Worm (Caenorhabditis elegans) whole organism, L1 larva: Measurements from ENCODE around the gene phf-30.

Source experiments
- C04F5.9 ChIP-seq: sonication (generic microtip); optimal IDR thresholded peaks from 2 replicates; lab custom pipeline; 2016; ENCODE audit warnings: missing genetic modification characterization, missing compliant biosample characterization
- C16A3.4 ChIP-seq: fragments of 150-350 bp; optimal IDR thresholded peaks from 2 replicates; lab custom pipeline; 2014; ENCODE audit warnings: missing biosample characterization, missing genetic modification characterization
- C34B4.2 ChIP-seq: sonication (generic microtip); optimal IDR thresholded peaks from 2 replicates; lab custom pipeline; 2017; ENCODE audit warnings: mild to moderate bottlenecking, missing genetic modification characterization, missing compliant biosample characterization
- Y116A8C.19 ChIP-seq: sonication (generic microtip); optimal IDR thresholded peaks from 2 replicates; lab custom pipeline; 2016; ENCODE audit warnings: missing compliant biosample characterization, missing genetic modification characterization, borderline replicate concordance
- aha-1 ChIP-seq: fragments of 150-350 bp; optimal IDR thresholded peaks from 2 replicates; lab custom pipeline; 2014; ENCODE audit warnings: missing biosample characterization, missing genetic modification characterization
- alr-1 ChIP-seq: fragments of 200-800 bp; sonication (Bioruptor generic); optimal IDR thresholded peaks from 2 replicates; lab custom pipeline; 2018; ENCODE audit warnings: borderline replicate concordance, mild to moderate bottlenecking, missing genetic modification characterization, missing compliant biosample characterization
- aly-2 ChIP-seq: fragments of 150-350 bp; optimal IDR thresholded peaks from 2 replicates; lab custom pipeline; 2014; ENCODE audit warnings: missing biosample characterization, missing genetic modification characterization
- blmp-1 ChIP-seq: fragments of 150-350 bp; optimal IDR thresholded peaks from 2 replicates; lab custom pipeline; 2014; ENCODE audit warnings: missing biosample characterization, missing genetic modification characterization
- ceh-63 ChIP-seq: fragments of 200-800 bp; sonication (Bioruptor generic); optimal IDR thresholded peaks from 2 replicates; lab custom pipeline; 2018; ENCODE audit warnings: mild to moderate bottlenecking, missing genetic modification characterization, missing compliant biosample characterization
- ceh-8 ChIP-seq: fragments of 200-800 bp; sonication (Bioruptor generic); optimal IDR thresholded peaks from 2 replicates; lab custom pipeline; 2018; ENCODE audit warnings: mild to moderate bottlenecking, missing genetic modification characterization, moderate library complexity, missing compliant biosample characterization
- ceh-82 ChIP-seq, 3 experiments: fragments of 150-350 bp in 1 of 3; sonication (generic microtip) in 2 of 3; optimal IDR thresholded peaks; 2 replicates each; lab custom pipeline; 2014 to 2017; ENCODE audit warnings: missing biosample characterization in 3 of 3, missing genetic modification characterization in 3 of 3
- ceh-90 ChIP-seq: sonication (generic microtip); optimal IDR thresholded peaks from 2 replicates; lab custom pipeline; 2016; ENCODE audit warnings: missing genetic modification characterization, missing compliant biosample characterization
- ces-1 ChIP-seq: fragments of 150-350 bp; optimal IDR thresholded peaks from 2 replicates; lab custom pipeline; 2014; ENCODE audit warnings: missing biosample characterization, missing genetic modification reagents, missing genetic modification characterization
- dpl-1 ChIP-seq, 3 experiments: fragments of 150-350 bp in 2 of 3; sonication (generic microtip) in 1 of 3; optimal IDR thresholded peaks; 2 replicates each; lab custom pipeline; 2014 to 2017; ENCODE audit warnings: missing biosample characterization in 3 of 3, missing genetic modification characterization in 3 of 3, missing genetic modification reagents in 3 of 3
- efl-1 ChIP-seq, 4 experiments: fragments of 150-350 bp; optimal IDR thresholded peaks in 3 of 4; peaks in 1 of 4; 1 replicate in 1 of 4; 2 replicates in 3 of 4; lab custom pipeline; 2014; ENCODE audit warnings: missing biosample characterization in 2 of 4, missing genetic modification characterization in 2 of 4, missing genetic modification reagents in 2 of 4
- elt-2 ChIP-seq: sonication (generic microtip); optimal IDR thresholded peaks from 2 replicates; lab custom pipeline; 2016; ENCODE audit warnings: missing genetic modification characterization, mild to moderate bottlenecking, inconsistent platforms, missing compliant biosample characterization, missing genetic modification reagents
- elt-3 ChIP-seq, 6 experiments: fragments of 150-350 bp in 1 of 6; sonication (generic microtip); optimal IDR thresholded peaks; 2 replicates each; lab custom pipeline; 2017 to 2018; ENCODE audit warnings: missing biosample characterization in 6 of 6, missing genetic modification characterization in 6 of 6, inconsistent platforms in 1 of 6
- ets-5 ChIP-seq: fragments of 200-800 bp; sonication (Bioruptor generic); IDR thresholded peaks from 2 replicates; pipeline ENCODE4 v1.3.6; 2022; ENCODE audit warnings: missing genetic modification characterization, missing compliant biosample characterization
- fkh-10 ChIP-seq: sonication (generic microtip); optimal IDR thresholded peaks from 2 replicates; lab custom pipeline; 2017; ENCODE audit warnings: missing biosample characterization, missing genetic modification reagents, missing genetic modification characterization
- fkh-8 ChIP-seq: sonication (generic microtip); optimal IDR thresholded peaks from 2 replicates; lab custom pipeline; 2016; ENCODE audit warnings: mild to moderate bottlenecking, missing genetic modification characterization, missing compliant biosample characterization
- grh-1 ChIP-seq: fragments of 200-800 bp; sonication (Bioruptor generic); IDR thresholded peaks from 2 replicates; pipeline ENCODE4 v1.3.6; 2022; ENCODE audit warnings: missing genetic modification reagents, missing genetic modification characterization, missing compliant biosample characterization
- hlh-17 ChIP-seq: fragments of 200-800 bp; sonication (Bioruptor generic); optimal IDR thresholded peaks from 2 replicates; lab custom pipeline; 2018; ENCODE audit warnings: missing genetic modification characterization, mild to moderate bottlenecking, missing compliant biosample characterization, moderate library complexity, borderline replicate concordance
- hlh-4 ChIP-seq: sonication (generic microtip); optimal IDR thresholded peaks from 2 replicates; lab custom pipeline; 2016; ENCODE audit warnings: mild to moderate bottlenecking, missing genetic modification characterization, missing compliant biosample characterization
- jun-1 ChIP-seq: fragments of 150-350 bp; optimal IDR thresholded peaks from 2 replicates; lab custom pipeline; 2014; ENCODE audit warnings: missing biosample characterization, missing genetic modification reagents, missing genetic modification characterization
- lin-15B ChIP-seq: fragments of 150-350 bp; sonication (generic microtip); optimal IDR thresholded peaks from 3 replicates; lab custom pipeline; 2014; ENCODE audit warnings: missing biosample characterization, missing genetic modification characterization
- lin-39 ChIP-seq: fragments of 150-350 bp; optimal IDR thresholded peaks from 2 replicates; lab custom pipeline; 2014; ENCODE audit warnings: missing biosample characterization, missing genetic modification reagents, missing genetic modification characterization
- lir-3 ChIP-seq: sonication (generic microtip); optimal IDR thresholded peaks from 2 replicates; lab custom pipeline; 2016; ENCODE audit warnings: mild to moderate bottlenecking, missing genetic modification characterization, moderate library complexity, missing compliant biosample characterization; ENCODE audit not compliant: poor library complexity
- lsy-2 ChIP-seq, 2 experiments: fragments of 150-350 bp; optimal IDR thresholded peaks; 2 replicates each; lab custom pipeline; 2014; ENCODE audit warnings: missing biosample characterization in 2 of 2, missing genetic modification characterization in 2 of 2
- mab-9 ChIP-seq: fragments of 200-800 bp; sonication (Bioruptor generic); IDR thresholded peaks from 2 replicates; pipeline ENCODE4 v1.3.6; 2022; ENCODE audit warnings: missing genetic modification reagents, missing genetic modification characterization, missing compliant biosample characterization
- mef-2 ChIP-seq: fragments of 150-350 bp; optimal IDR thresholded peaks from 2 replicates; lab custom pipeline; 2014; ENCODE audit warnings: missing biosample characterization, missing genetic modification characterization
- mep-1 ChIP-seq: fragments of 150-350 bp; optimal IDR thresholded peaks from 2 replicates; lab custom pipeline; 2014; ENCODE audit warnings: missing biosample characterization, missing genetic modification characterization
- nhr-12 ChIP-seq: sonication (generic microtip); optimal IDR thresholded peaks from 2 replicates; lab custom pipeline; 2017; ENCODE audit warnings: missing biosample characterization, missing genetic modification characterization
- nhr-20 ChIP-seq: sonication (generic microtip); optimal IDR thresholded peaks from 2 replicates; lab custom pipeline; 2016; ENCODE audit warnings: mild to moderate bottlenecking, missing genetic modification characterization, missing compliant biosample characterization
- nhr-237 ChIP-seq: fragments of 150-350 bp; optimal IDR thresholded peaks from 2 replicates; lab custom pipeline; 2014; ENCODE audit warnings: missing biosample characterization, missing genetic modification characterization
- nhr-28 ChIP-seq: fragments of 150-350 bp; optimal IDR thresholded peaks from 2 replicates; lab custom pipeline; 2014; ENCODE audit warnings: missing biosample characterization, missing genetic modification characterization
- nhr-77 ChIP-seq: fragments of 150-350 bp; optimal IDR thresholded peaks from 2 replicates; lab custom pipeline; 2014; ENCODE audit warnings: missing biosample characterization, missing genetic modification characterization
- nhr-84 ChIP-seq: sonication (generic microtip); optimal IDR thresholded peaks from 2 replicates; lab custom pipeline; 2017; ENCODE audit warnings: missing biosample characterization, missing genetic modification characterization
- nhr-85 ChIP-seq: sonication (generic microtip); peaks from one replicate; lab custom pipeline; 2016; ENCODE audit warnings: missing genetic modification characterization, inconsistent platforms, missing compliant biosample characterization
- nhr-90 ChIP-seq: sonication (generic microtip); optimal IDR thresholded peaks from 2 replicates; lab custom pipeline; 2016; ENCODE audit warnings: mild to moderate bottlenecking, missing genetic modification characterization, missing compliant biosample characterization; ENCODE audit not compliant: poor library complexity
- pax-3 ChIP-seq: fragments of 200-800 bp; sonication (Bioruptor generic); optimal IDR thresholded peaks from 2 replicates; lab custom pipeline; 2018; ENCODE audit warnings: mild to moderate bottlenecking, missing genetic modification characterization, moderate library complexity, missing compliant biosample characterization
- pqm-1 ChIP-seq: sonication (generic microtip); optimal IDR thresholded peaks from 3 replicates; lab custom pipeline; 2017; ENCODE audit warnings: missing biosample characterization, missing genetic modification characterization
- skn-1 ChIP-seq: fragments of 150-350 bp; optimal IDR thresholded peaks from 2 replicates; lab custom pipeline; 2014; ENCODE audit warnings: missing biosample characterization, missing genetic modification characterization
- snpc-4 ChIP-seq: fragments of 150-350 bp; optimal IDR thresholded peaks from 2 replicates; lab custom pipeline; 2014; ENCODE audit warnings: missing biosample characterization, missing genetic modification characterization
- snu-23 ChIP-seq: sonication (generic microtip); optimal IDR thresholded peaks from 2 replicates; lab custom pipeline; 2016; ENCODE audit warnings: missing genetic modification characterization, missing compliant biosample characterization
- swsn-7 ChIP-seq: sonication (generic microtip); optimal IDR thresholded peaks from 2 replicates; lab custom pipeline; 2016; ENCODE audit warnings: missing genetic modification characterization, missing compliant biosample characterization
- tlp-1 ChIP-seq: fragments of 150-350 bp; optimal IDR thresholded peaks from 2 replicates; lab custom pipeline; 2014; ENCODE audit warnings: missing biosample characterization, missing genetic modification characterization
- unc-130 ChIP-seq: fragments of 150-350 bp; optimal IDR thresholded peaks from 2 replicates; lab custom pipeline; 2017; ENCODE audit warnings: missing biosample characterization, missing genetic modification characterization, inconsistent platforms
- unc-30 ChIP-seq: sonication (generic microtip); optimal IDR thresholded peaks from 2 replicates; lab custom pipeline; 2017; ENCODE audit warnings: missing biosample characterization, missing genetic modification characterization
- unc-86 ChIP-seq: sonication (generic microtip); optimal IDR thresholded peaks from 2 replicates; lab custom pipeline; 2016; ENCODE audit warnings: missing genetic modification characterization, missing compliant biosample characterization
- vab-15 ChIP-seq: sonication (generic microtip); optimal IDR thresholded peaks from 2 replicates; lab custom pipeline; 2017; ENCODE audit warnings: missing genotype, mild to moderate bottlenecking, missing genetic modification characterization, missing compliant biosample characterization
- zag-1 ChIP-seq: fragments of 150-350 bp; optimal IDR thresholded peaks from 2 replicates; lab custom pipeline; 2014; ENCODE audit warnings: missing biosample characterization, missing genetic modification characterization
- zip-4 ChIP-seq: fragments of 200-800 bp; sonication (Bioruptor generic); optimal IDR thresholded peaks from 2 replicates; lab custom pipeline; 2018; ENCODE audit warnings: mild to moderate bottlenecking, missing genetic modification characterization, moderate library complexity, missing compliant biosample characterization

phf-30 gene

ce11 chrV:8500348-8500747 lies 31.5 kb downstream of the phf-30 start:
- peak; percentile 35 for TF ChIP-seq Y116A8C.19 (tag; lab: Kevin White, UChicago)
- peak; percentile 78 for TF ChIP-seq C34B4.2 (tag; lab: Kevin White, UChicago)
- TF ChIP-seq elt-3 (tag; optimal IDR thresholded peaks at IDR 0.05; lab: Kevin White, UChicago): peak; percentile 9 to 87 (median 42)
- peak; percentile 89 for TF ChIP-seq unc-86 (tag; lab: Kevin White, UChicago)
- TF ChIP-seq tlp-1 (tag; lab: Kevin White, UChicago): peak; percentile 55
- TF ChIP-seq C16A3.4 (tag; lab: Kevin White, UChicago): peak; percentile 89
- TF ChIP-seq pax-3: peak; percentile 85
- peak; percentile 87 for TF ChIP-seq jun-1 (tag; lab: Kevin White, UChicago)
- TF ChIP-seq nhr-90 (tag; lab: Kevin White, UChicago): peak; percentile 97
- TF ChIP-seq ceh-63 (GFP tag; lab: Kevin White, UChicago): peak; percentile 2
- TF ChIP-seq unc-130 (tag; lab: Kevin White, UChicago): peak; percentile 98
- peak; percentile 68 for TF ChIP-seq C04F5.9 (tag; lab: Kevin White, UChicago)
- no peak for TF ChIP-seq nhr-28 (tag; lab: Kevin White, UChicago)
- TF ChIP-seq aha-1 (tag; lab: Kevin White, UChicago): peak; percentile 68
- peak; percentile 79 for TF ChIP-seq nhr-84
- TF ChIP-seq ceh-82 (tag; optimal IDR thresholded peaks at IDR 0.05; lab: Kevin White, UChicago): peak; percentile 89 to 98 (median 96)
- TF ChIP-seq ceh-90 (tag; lab: Kevin White, UChicago): peak; percentile 59
- TF ChIP-seq mab-9: peak; percentile 86
- TF ChIP-seq nhr-77 (tag; lab: Kevin White, UChicago): peak; percentile 64
- no peak for TF ChIP-seq alr-1 (tag; lab: Kevin White, UChicago)
- peak; percentile 39 to 74 (median 72) for TF ChIP-seq dpl-1 (GFP tag; optimal IDR thresholded peaks at IDR 0.05; lab: Kevin White, UChicago)
- peak; percentile 95 for TF ChIP-seq nhr-85 (tag; lab: Kevin White, UChicago)
- peak; percentile 12 for TF ChIP-seq nhr-237 (tag; lab: Kevin White, UChicago)
- peak; percentile 73 to 81 for TF ChIP-seq efl-1 (optimal IDR thresholded peaks at IDR 0.05; lab: Kevin White, UChicago)
- peak; percentile 62 to 98 for TF ChIP-seq efl-1 (GFP tag; optimal IDR thresholded peaks at IDR 0.05 in 1 of 2; lab: Kevin White, UChicago)
- peak; percentile 96 for TF ChIP-seq aly-2
- TF ChIP-seq ets-5 (GFP tag; lab: Robert Waterston, UW): 0 out of 2 replicates have a peak, but pooled peaks have one; percentile 20
- TF ChIP-seq snu-23 (GFP tag; lab: Kevin White, UChicago): peak; percentile 96
- TF ChIP-seq ces-1 (GFP tag; lab: Kevin White, UChicago): peak; percentile 55
- TF ChIP-seq unc-30 (tag; lab: Kevin White, UChicago): peak; percentile 31
- peak; percentile 96 for TF ChIP-seq ceh-8 (GFP tag; lab: Kevin White, UChicago)
- TF ChIP-seq pqm-1 (tag; lab: Kevin White, UChicago): no peak
- peak; percentile 39 for TF ChIP-seq nhr-12 (tag; lab: Kevin White, UChicago)
- TF ChIP-seq fkh-8 (tag; lab: Kevin White, UChicago): peak; percentile 30
- TF ChIP-seq swsn-7 (tag; lab: Kevin White, UChicago): peak; percentile 94
- TF ChIP-seq grh-1 (GFP tag; lab: Robert Waterston, UW): peak; percentile 89
- TF ChIP-seq blmp-1 (tag; lab: Kevin White, UChicago): peak; percentile 33
- peak; percentile 93 for TF ChIP-seq mep-1 (tag; lab: Kevin White, UChicago)
- no peak for TF ChIP-seq lin-15B
- TF ChIP-seq lir-3 (tag; lab: Kevin White, UChicago): peak; percentile 87
- peak; percentile 86 for TF ChIP-seq zip-4 (GFP tag; lab: Kevin White, UChicago)
- TF ChIP-seq fkh-10: peak; percentile 55
- peak; percentile 62 for TF ChIP-seq vab-15 (tag; lab: Kevin White, UChicago)
- peak; percentile 62 for TF ChIP-seq skn-1
- peak; percentile 93 for TF ChIP-seq nhr-20 (tag; lab: Kevin White, UChicago)
- peak; percentile 90 for TF ChIP-seq lin-39
- peak; percentile 100 for TF ChIP-seq snpc-4
- peak; percentile 79 for TF ChIP-seq mef-2 (tag; lab: Kevin White, UChicago)
- TF ChIP-seq lsy-2 (tag; optimal IDR thresholded peaks at IDR 0.05; lab: Kevin White, UChicago): peak; percentile 68 to 88
- TF ChIP-seq hlh-4 (tag; lab: Kevin White, UChicago): peak; percentile 25
- peak; percentile 69 for TF ChIP-seq hlh-17 (GFP tag; lab: Kevin White, UChicago)
- peak; percentile 92 for TF ChIP-seq elt-2
- no peak for TF ChIP-seq zag-1 (tag; lab: Kevin White, UChicago)
